Worm (Caenorhabditis elegans) whole organism, L1 larva: ENCODE data around the gene unc-31.

Experiments used
- ceh-8 ChIP-seq: fragments of 200-800 bp; sonication (Bioruptor generic); optimal IDR thresholded peaks from 2 replicates; lab custom pipeline; 2018; ENCODE audit warnings: mild to moderate bottlenecking, missing genetic modification characterization, moderate library complexity, missing compliant biosample characterization
- dpl-1 ChIP-seq, 3 experiments: fragments of 150-350 bp in 2 of 3; sonication (generic microtip) in 1 of 3; optimal IDR thresholded peaks; 2 replicates each; lab custom pipeline; 2014 to 2017; ENCODE audit warnings: missing biosample characterization in 3 of 3, missing genetic modification characterization in 3 of 3, missing genetic modification reagents in 3 of 3
- elt-2 ChIP-seq: sonication (generic microtip); optimal IDR thresholded peaks from 2 replicates; lab custom pipeline; 2016; ENCODE audit warnings: missing genetic modification characterization, mild to moderate bottlenecking, inconsistent platforms, missing compliant biosample characterization, missing genetic modification reagents
- ets-5 ChIP-seq: fragments of 200-800 bp; sonication (Bioruptor generic); IDR thresholded peaks from 2 replicates; pipeline ENCODE4 v1.3.6; 2022; ENCODE audit warnings: missing genetic modification characterization, missing compliant biosample characterization
- fos-1 ChIP-seq: fragments of 150-350 bp; optimal IDR thresholded peaks from 2 replicates; lab custom pipeline; 2014; ENCODE audit warnings: missing biosample characterization, missing genetic modification characterization
- jun-1 ChIP-seq: fragments of 150-350 bp; optimal IDR thresholded peaks from 2 replicates; lab custom pipeline; 2014; ENCODE audit warnings: missing biosample characterization, missing genetic modification reagents, missing genetic modification characterization
- mdl-1 ChIP-seq, 2 experiments: fragments of 150-350 bp; optimal IDR thresholded peaks; 2 replicates each; lab custom pipeline; 2014 to 2017; ENCODE audit warnings: missing biosample characterization in 2 of 2, missing genetic modification characterization in 2 of 2, inconsistent platforms in 1 of 2
- mep-1 ChIP-seq: fragments of 150-350 bp; optimal IDR thresholded peaks from 2 replicates; lab custom pipeline; 2014; ENCODE audit warnings: missing biosample characterization, missing genetic modification characterization
- pqm-1 ChIP-seq: sonication (generic microtip); optimal IDR thresholded peaks from 3 replicates; lab custom pipeline; 2017; ENCODE audit warnings: missing biosample characterization, missing genetic modification characterization
- tbx-2 ChIP-seq: sonication (generic microtip); optimal IDR thresholded peaks from 2 replicates; lab custom pipeline; 2016; ENCODE audit warnings: missing genetic modification characterization, missing compliant biosample characterization
- unc-130 ChIP-seq: fragments of 150-350 bp; optimal IDR thresholded peaks from 2 replicates; lab custom pipeline; 2017; ENCODE audit warnings: missing biosample characterization, missing genetic modification characterization, inconsistent platforms

ce11 chrIV:12796811-12797210 is 23.1 kb downstream of the unc-31 start:
- TF ChIP-seq ets-5 (GFP tag; lab: Robert Waterston, UW): no peak
- no peak for TF ChIP-seq mdl-1 (tag; optimal IDR thresholded peaks at IDR 0.05; lab: Kevin White, UChicago)
- no peak for TF ChIP-seq elt-2 (tag; lab: Kevin White, UChicago)
- TF ChIP-seq tbx-2: no peak
- TF ChIP-seq fos-1 (tag; lab: Kevin White, UChicago): no peak
- no peak for TF ChIP-seq jun-1
- TF ChIP-seq ceh-8: no peak
- TF ChIP-seq dpl-1 (GFP tag; optimal IDR thresholded peaks at IDR 0.05; lab: Kevin White, UChicago): no peak
- no peak for TF ChIP-seq pqm-1 (tag; lab: Kevin White, UChicago)
- TF ChIP-seq mep-1 (tag; lab: Kevin White, UChicago): no peak
- no peak for TF ChIP-seq unc-130
